Worm (Caenorhabditis elegans) whole organism, L1 larva: ENCODE data around the gene F41H10.12.

Experiments
- C04F5.9 ChIP-seq: sonication (generic microtip); optimal IDR thresholded peaks from 2 replicates; lab custom pipeline; 2016; ENCODE audit warnings: missing genetic modification characterization, missing compliant biosample characterization
- C16A3.4 ChIP-seq: fragments of 150-350 bp; optimal IDR thresholded peaks from 2 replicates; lab custom pipeline; 2014; ENCODE audit warnings: missing biosample characterization, missing genetic modification characterization
- C34B4.2 ChIP-seq: sonication (generic microtip); optimal IDR thresholded peaks from 2 replicates; lab custom pipeline; 2017; ENCODE audit warnings: mild to moderate bottlenecking, missing genetic modification characterization, missing compliant biosample characterization
- Y116A8C.19 ChIP-seq: sonication (generic microtip); optimal IDR thresholded peaks from 2 replicates; lab custom pipeline; 2016; ENCODE audit warnings: missing compliant biosample characterization, missing genetic modification characterization, borderline replicate concordance
- alr-1 ChIP-seq: fragments of 200-800 bp; sonication (Bioruptor generic); optimal IDR thresholded peaks from 2 replicates; lab custom pipeline; 2018; ENCODE audit warnings: borderline replicate concordance, mild to moderate bottlenecking, missing genetic modification characterization, missing compliant biosample characterization
- blmp-1 ChIP-seq: fragments of 150-350 bp; optimal IDR thresholded peaks from 2 replicates; lab custom pipeline; 2014; ENCODE audit warnings: missing biosample characterization, missing genetic modification characterization
- ceh-63 ChIP-seq: fragments of 200-800 bp; sonication (Bioruptor generic); optimal IDR thresholded peaks from 2 replicates; lab custom pipeline; 2018; ENCODE audit warnings: mild to moderate bottlenecking, missing genetic modification characterization, missing compliant biosample characterization
- ceh-8 ChIP-seq: fragments of 200-800 bp; sonication (Bioruptor generic); optimal IDR thresholded peaks from 2 replicates; lab custom pipeline; 2018; ENCODE audit warnings: mild to moderate bottlenecking, missing genetic modification characterization, moderate library complexity, missing compliant biosample characterization
- ceh-82 ChIP-seq, 3 experiments: fragments of 150-350 bp in 1 of 3; sonication (generic microtip) in 2 of 3; optimal IDR thresholded peaks; 2 replicates each; lab custom pipeline; 2014 to 2017; ENCODE audit warnings: missing biosample characterization in 3 of 3, missing genetic modification characterization in 3 of 3
- ceh-90 ChIP-seq: sonication (generic microtip); optimal IDR thresholded peaks from 2 replicates; lab custom pipeline; 2016; ENCODE audit warnings: missing genetic modification characterization, missing compliant biosample characterization
- ces-1 ChIP-seq: fragments of 150-350 bp; optimal IDR thresholded peaks from 2 replicates; lab custom pipeline; 2014; ENCODE audit warnings: missing biosample characterization, missing genetic modification reagents, missing genetic modification characterization
- dpl-1 ChIP-seq, 3 experiments: fragments of 150-350 bp in 2 of 3; sonication (generic microtip) in 1 of 3; optimal IDR thresholded peaks; 2 replicates each; lab custom pipeline; 2014 to 2017; ENCODE audit warnings: missing biosample characterization in 3 of 3, missing genetic modification characterization in 3 of 3, missing genetic modification reagents in 3 of 3
- dsc-1 ChIP-seq: sonication (generic microtip); optimal IDR thresholded peaks from 2 replicates; lab custom pipeline; 2016; ENCODE audit warnings: mild to moderate bottlenecking, missing genetic modification characterization, missing compliant biosample characterization
- efl-1 ChIP-seq, 4 experiments: fragments of 150-350 bp; optimal IDR thresholded peaks in 3 of 4; peaks in 1 of 4; 1 replicate in 1 of 4; 2 replicates in 3 of 4; lab custom pipeline; 2014; ENCODE audit warnings: missing biosample characterization in 2 of 4, missing genetic modification characterization in 2 of 4, missing genetic modification reagents in 2 of 4
- egl-13 ChIP-seq: sonication (generic microtip); optimal IDR thresholded peaks from 2 replicates; lab custom pipeline; 2016; ENCODE audit warnings: missing genotype, missing genetic modification reagents, missing genetic modification characterization, missing compliant biosample characterization
- egl-27 ChIP-seq, 2 experiments: fragments of 150-350 bp in 1 of 2; sonication (generic microtip); optimal IDR thresholded peaks; 3 replicates each; lab custom pipeline; 2017 to 2018; ENCODE audit warnings: missing biosample characterization in 2 of 2, missing genetic modification characterization in 2 of 2, missing genetic modification reagents in 2 of 2
- fkh-4 ChIP-seq: sonication (generic microtip); optimal IDR thresholded peaks from 2 replicates; lab custom pipeline; 2016; ENCODE audit warnings: missing compliant biosample characterization, missing genetic modification characterization, borderline replicate concordance
- fos-1 ChIP-seq: fragments of 150-350 bp; optimal IDR thresholded peaks from 2 replicates; lab custom pipeline; 2014; ENCODE audit warnings: missing biosample characterization, missing genetic modification characterization
- grh-1 ChIP-seq: fragments of 200-800 bp; sonication (Bioruptor generic); IDR thresholded peaks from 2 replicates; pipeline ENCODE4 v1.3.6; 2022; ENCODE audit warnings: missing genetic modification reagents, missing genetic modification characterization, missing compliant biosample characterization
- hlh-4 ChIP-seq: sonication (generic microtip); optimal IDR thresholded peaks from 2 replicates; lab custom pipeline; 2016; ENCODE audit warnings: mild to moderate bottlenecking, missing genetic modification characterization, missing compliant biosample characterization
- jun-1 ChIP-seq: fragments of 150-350 bp; optimal IDR thresholded peaks from 2 replicates; lab custom pipeline; 2014; ENCODE audit warnings: missing biosample characterization, missing genetic modification reagents, missing genetic modification characterization
- lin-13 ChIP-seq: fragments of 150-350 bp; optimal IDR thresholded peaks from 2 replicates; lab custom pipeline; 2014; ENCODE audit warnings: missing biosample characterization, missing genetic modification reagents, missing genetic modification characterization
- lin-14 ChIP-seq: fragments of 200-800 bp; sonication (Bioruptor generic); optimal IDR thresholded peaks from 2 replicates; lab custom pipeline; 2018; ENCODE audit warnings: mild to moderate bottlenecking, missing genetic modification characterization, moderate library complexity, missing compliant biosample characterization
- lin-15B ChIP-seq: fragments of 150-350 bp; sonication (generic microtip); optimal IDR thresholded peaks from 3 replicates; lab custom pipeline; 2014; ENCODE audit warnings: missing biosample characterization, missing genetic modification characterization
- lin-39 ChIP-seq: fragments of 150-350 bp; optimal IDR thresholded peaks from 2 replicates; lab custom pipeline; 2014; ENCODE audit warnings: missing biosample characterization, missing genetic modification reagents, missing genetic modification characterization
- lsy-2 ChIP-seq, 2 experiments: fragments of 150-350 bp; optimal IDR thresholded peaks; 2 replicates each; lab custom pipeline; 2014; ENCODE audit warnings: missing biosample characterization in 2 of 2, missing genetic modification characterization in 2 of 2
- mab-9 ChIP-seq: fragments of 200-800 bp; sonication (Bioruptor generic); IDR thresholded peaks from 2 replicates; pipeline ENCODE4 v1.3.6; 2022; ENCODE audit warnings: missing genetic modification reagents, missing genetic modification characterization, missing compliant biosample characterization
- mdl-1 ChIP-seq, 2 experiments: fragments of 150-350 bp; optimal IDR thresholded peaks; 2 replicates each; lab custom pipeline; 2014 to 2017; ENCODE audit warnings: missing biosample characterization in 2 of 2, missing genetic modification characterization in 2 of 2, inconsistent platforms in 1 of 2
- mef-2 ChIP-seq: fragments of 150-350 bp; optimal IDR thresholded peaks from 2 replicates; lab custom pipeline; 2014; ENCODE audit warnings: missing biosample characterization, missing genetic modification characterization
- mep-1 ChIP-seq: fragments of 150-350 bp; optimal IDR thresholded peaks from 2 replicates; lab custom pipeline; 2014; ENCODE audit warnings: missing biosample characterization, missing genetic modification characterization
- nhr-11 ChIP-seq: fragments of 150-350 bp; optimal IDR thresholded peaks from 2 replicates; lab custom pipeline; 2014; ENCODE audit warnings: missing biosample characterization, missing genetic modification characterization
- nhr-19 ChIP-seq: fragments of 200-800 bp; sonication (Bioruptor generic); conservative IDR thresholded peaks from 2 replicates; pipeline ENCODE4 v1.3.6; 2022; ENCODE audit warnings: missing genetic modification characterization, missing compliant biosample characterization
- nhr-28 ChIP-seq: fragments of 150-350 bp; optimal IDR thresholded peaks from 2 replicates; lab custom pipeline; 2014; ENCODE audit warnings: missing biosample characterization, missing genetic modification characterization
- nhr-71 ChIP-seq: sonication (generic microtip); optimal IDR thresholded peaks from 2 replicates; lab custom pipeline; 2016; ENCODE audit warnings: mild to moderate bottlenecking, missing genetic modification characterization, moderate library complexity, missing compliant biosample characterization
- nhr-76 ChIP-seq: sonication (generic microtip); optimal IDR thresholded peaks from 2 replicates; lab custom pipeline; 2017; ENCODE audit warnings: missing biosample characterization, missing genetic modification characterization
- nhr-77 ChIP-seq: fragments of 150-350 bp; optimal IDR thresholded peaks from 2 replicates; lab custom pipeline; 2014; ENCODE audit warnings: missing biosample characterization, missing genetic modification characterization
- nhr-85 ChIP-seq: sonication (generic microtip); peaks from one replicate; lab custom pipeline; 2016; ENCODE audit warnings: missing genetic modification characterization, inconsistent platforms, missing compliant biosample characterization
- pax-3 ChIP-seq: fragments of 200-800 bp; sonication (Bioruptor generic); optimal IDR thresholded peaks from 2 replicates; lab custom pipeline; 2018; ENCODE audit warnings: mild to moderate bottlenecking, missing genetic modification characterization, moderate library complexity, missing compliant biosample characterization
- rnt-1 ChIP-seq: sonication (generic microtip); optimal IDR thresholded peaks from 2 replicates; lab custom pipeline; 2016; ENCODE audit warnings: mild to moderate bottlenecking, missing genetic modification characterization, moderate library complexity, missing compliant biosample characterization
- snpc-4 ChIP-seq: fragments of 150-350 bp; optimal IDR thresholded peaks from 2 replicates; lab custom pipeline; 2014; ENCODE audit warnings: missing biosample characterization, missing genetic modification characterization
- sox-4 ChIP-seq: sonication (generic microtip); optimal IDR thresholded peaks from 2 replicates; lab custom pipeline; 2016; ENCODE audit warnings: missing genetic modification characterization, missing compliant biosample characterization
- sptf-1 ChIP-seq: fragments of 150-350 bp; optimal IDR thresholded peaks from 2 replicates; lab custom pipeline; 2014; ENCODE audit warnings: missing biosample characterization, missing genetic modification characterization
- swsn-7 ChIP-seq: sonication (generic microtip); optimal IDR thresholded peaks from 2 replicates; lab custom pipeline; 2016; ENCODE audit warnings: missing genetic modification characterization, missing compliant biosample characterization
- unc-30 ChIP-seq: sonication (generic microtip); optimal IDR thresholded peaks from 2 replicates; lab custom pipeline; 2017; ENCODE audit warnings: missing biosample characterization, missing genetic modification characterization
- unc-62 ChIP-seq: fragments of 150-350 bp; optimal IDR thresholded peaks from 2 replicates; lab custom pipeline; 2014; ENCODE audit warnings: missing biosample characterization, missing genetic modification reagents, missing genetic modification characterization
- unc-86 ChIP-seq: sonication (generic microtip); optimal IDR thresholded peaks from 2 replicates; lab custom pipeline; 2016; ENCODE audit warnings: missing genetic modification characterization, missing compliant biosample characterization
- unc-98 ChIP-seq: fragments of 200-800 bp; sonication (Bioruptor generic); IDR thresholded peaks from 2 replicates; pipeline ENCODE4 v1.3.6; 2022; ENCODE audit warnings: missing genetic modification characterization, missing compliant biosample characterization
- vab-15 ChIP-seq: sonication (generic microtip); optimal IDR thresholded peaks from 2 replicates; lab custom pipeline; 2017; ENCODE audit warnings: missing genotype, mild to moderate bottlenecking, missing genetic modification characterization, missing compliant biosample characterization
- xbp-1 ChIP-seq: sonication (generic microtip); optimal IDR thresholded peaks from 2 replicates; lab custom pipeline; 2016; ENCODE audit warnings: missing genetic modification characterization, missing compliant biosample characterization
- zag-1 ChIP-seq: fragments of 150-350 bp; optimal IDR thresholded peaks from 2 replicates; lab custom pipeline; 2014; ENCODE audit warnings: missing biosample characterization, missing genetic modification characterization
- zip-4 ChIP-seq: fragments of 200-800 bp; sonication (Bioruptor generic); optimal IDR thresholded peaks from 2 replicates; lab custom pipeline; 2018; ENCODE audit warnings: mild to moderate bottlenecking, missing genetic modification characterization, moderate library complexity, missing compliant biosample characterization
- ztf-11 ChIP-seq, 2 experiments: sonication (generic microtip); optimal IDR thresholded peaks; 2 replicates each; lab custom pipeline; 2016 to 2017; ENCODE audit warnings: missing genetic modification characterization in 2 of 2, missing biosample characterization in 1 of 2, missing compliant biosample characterization in 1 of 2
- ztf-4 ChIP-seq: fragments of 150-350 bp; optimal IDR thresholded peaks from 2 replicates; lab custom pipeline; 2014; ENCODE audit warnings: missing biosample characterization, missing genetic modification characterization

F41H10.12 gene

DNA sequence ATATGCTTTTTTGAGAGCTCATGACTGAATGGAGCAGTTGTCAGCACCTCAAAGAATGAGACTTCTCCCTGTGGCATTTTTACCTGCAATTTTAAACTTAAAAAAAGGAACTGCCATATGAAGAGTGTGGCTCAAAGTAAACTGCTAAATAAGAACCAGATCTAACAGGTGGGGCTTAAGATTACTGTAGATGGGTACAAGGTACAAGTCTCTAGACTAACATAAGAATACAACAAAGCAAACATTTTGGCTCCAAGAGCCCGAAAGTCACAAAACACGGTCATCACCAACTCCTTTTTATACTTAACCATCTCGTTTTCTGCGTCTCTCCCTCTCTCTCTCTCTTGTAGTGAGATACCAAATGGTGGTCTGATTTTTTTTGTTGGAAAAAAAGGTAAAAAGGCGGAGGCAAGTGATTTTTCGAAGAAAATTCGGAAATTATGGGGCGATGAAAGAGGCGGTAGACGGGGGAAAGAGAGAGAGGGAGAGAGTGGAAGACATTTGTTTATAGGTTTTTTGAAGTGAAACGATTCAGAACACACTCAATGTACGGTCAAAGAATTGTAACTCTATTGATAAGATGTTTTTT, 3.5 kb downstream of the F41H10.12 start, which contains the start of gene elo-6:
Gene elo-6 (minus strand): TSS at position 83 of the 589 bp plus-strand sequence.
- TF ChIP-seq lin-13, result no peak
- no peak for TF ChIP-seq lin-15B (tag; lab: Kevin White, UChicago)
- no peak for TF ChIP-seq snpc-4 (tag; lab: Kevin White, UChicago)
- no peak for TF ChIP-seq C04F5.9 (tag; lab: Kevin White, UChicago)
- TF ChIP-seq mef-2 (tag; lab: Kevin White, UChicago), result no peak
- no peak for TF ChIP-seq egl-13 (tag; lab: Kevin White, UChicago)
- no peak for TF ChIP-seq nhr-76
- no peak for TF ChIP-seq ztf-11 (tag; optimal IDR thresholded peaks at IDR 0.05; lab: Kevin White, UChicago)
- TF ChIP-seq nhr-77 (tag; lab: Kevin White, UChicago), result peak; percentile 43
- peak in 1 of 2 experiments; percentile 32 for TF ChIP-seq lsy-2 (tag; optimal IDR thresholded peaks at IDR 0.05; lab: Kevin White, UChicago)
- TF ChIP-seq ceh-82 (tag; optimal IDR thresholded peaks at IDR 0.05; lab: Kevin White, UChicago), result no peak
- no peak for TF ChIP-seq lin-39
- TF ChIP-seq zag-1 (tag; lab: Kevin White, UChicago), result no peak
- no peak for TF ChIP-seq sptf-1
- TF ChIP-seq mep-1 (tag; lab: Kevin White, UChicago), result peak; percentile 40
- no peak for TF ChIP-seq C16A3.4 (tag; lab: Kevin White, UChicago)
- no peak for TF ChIP-seq zip-4
- no peak for TF ChIP-seq ces-1 (GFP tag; lab: Kevin White, UChicago)
- TF ChIP-seq pax-3 (tag; lab: Kevin White, UChicago), result no peak
- no peak for TF ChIP-seq fkh-4 (tag; lab: Kevin White, UChicago)
- TF ChIP-seq unc-62 (GFP tag; lab: Kevin White, UChicago), result no peak
- TF ChIP-seq vab-15 (tag; lab: Kevin White, UChicago), result no peak
- no peak for TF ChIP-seq fos-1 (tag; lab: Kevin White, UChicago)
- no peak for TF ChIP-seq mdl-1 (tag; optimal IDR thresholded peaks at IDR 0.05; lab: Kevin White, UChicago)
- no peak for TF ChIP-seq nhr-19
- peak; percentile 79 for TF ChIP-seq lin-14 (GFP tag; lab: Kevin White, UChicago)
- TF ChIP-seq Y116A8C.19, result no peak
- TF ChIP-seq rnt-1, result no peak
- no peak for TF ChIP-seq sox-4 (tag; lab: Kevin White, UChicago)
- TF ChIP-seq mab-9 (GFP tag; lab: Robert Waterston, UW), result no peak
- no peak for TF ChIP-seq alr-1 (tag; lab: Kevin White, UChicago)
- no peak for TF ChIP-seq unc-86
- TF ChIP-seq egl-27 (tag; optimal IDR thresholded peaks at IDR 0.05; lab: Kevin White, UChicago), result no peak
- TF ChIP-seq ceh-8, result no peak
- TF ChIP-seq xbp-1, result peak; percentile 2
- TF ChIP-seq ceh-63 (GFP tag; lab: Kevin White, UChicago), result no peak
- no peak for TF ChIP-seq unc-98 (GFP tag; lab: Robert Waterston, UW)
- no peak for TF ChIP-seq ceh-90 (tag; lab: Kevin White, UChicago)
- peak; percentile 58 for TF ChIP-seq nhr-71
- no peak for TF ChIP-seq nhr-11 (tag; lab: Kevin White, UChicago)
- no peak for TF ChIP-seq nhr-28
- TF ChIP-seq nhr-85 (tag; lab: Kevin White, UChicago), result peak; percentile 84
- TF ChIP-seq hlh-4 (tag; lab: Kevin White, UChicago), result no peak
- no peak for TF ChIP-seq C34B4.2 (tag; lab: Kevin White, UChicago)
- peak in 1 of 2 experiments; percentile 4 for TF ChIP-seq efl-1 (optimal IDR thresholded peaks at IDR 0.05; lab: Kevin White, UChicago)
- TF ChIP-seq efl-1 (GFP tag; optimal IDR thresholded peaks at IDR 0.05 in 1 of 2; lab: Kevin White, UChicago), result peak in 1 of 2 experiments; percentile 48
- TF ChIP-seq jun-1 (tag; lab: Kevin White, UChicago), result no peak
- TF ChIP-seq grh-1, result no peak
- no peak for TF ChIP-seq unc-30 (tag; lab: Kevin White, UChicago)
- no peak for TF ChIP-seq dsc-1
- no peak for TF ChIP-seq swsn-7 (tag; lab: Kevin White, UChicago)
- TF ChIP-seq blmp-1 (tag; lab: Kevin White, UChicago), result peak; percentile 32
- no peak for TF ChIP-seq ztf-4
- no peak for TF ChIP-seq dpl-1 (GFP tag; optimal IDR thresholded peaks at IDR 0.05; lab: Kevin White, UChicago)
